Fruit fly (Drosophila melanogaster): ENCODE results near the gene GV1.
A peak's percentile ranks its signal among the peaks of the same experiment; 100 is the strongest.

Gene GV1

dm6 chr3L:1865121-1865727 is 54.8 kb downstream of the GV1 start, which contains the start of the genes HBS1 and CG12025 (continued):
- TF ChIP-seq ERR (GFP tag; optimal IDR thresholded peaks at IDR 0.05), result no peak
- TF ChIP-seq CG12942 (GFP tag; optimal IDR thresholded peaks at IDR 0.05), result peak; percentile 9
- 0 out of 2 replicates have a peak, but pooled peaks have one; percentile 26 for TF ChIP-seq cas (GFP tag; IDR thresholded peaks at IDR 0.05)
- no peak for TF ChIP-seq Dbx (GFP tag; IDR thresholded peaks at IDR 0.05)
- peak; percentile 79 for TF ChIP-seq Hsf (GFP tag; optimal IDR thresholded peaks at IDR 0.05)
- no peak for TF ChIP-seq CG7928 (GFP tag; optimal IDR thresholded peaks at IDR 0.05)
- no peak for TF ChIP-seq CG12744 (GFP tag; optimal IDR thresholded peaks at IDR 0.05)
- peak; percentile 44 for TF ChIP-seq CG18619 (GFP tag; optimal IDR thresholded peaks at IDR 0.05)
- TF ChIP-seq CG10654 (GFP tag; optimal IDR thresholded peaks at IDR 0.05), result no peak
- peak; percentile 43; the same call in 1 of the 2 replicates for TF ChIP-seq ara (GFP tag; IDR thresholded peaks at IDR 0.05)
- TF ChIP-seq CG18262 (tag; optimal IDR thresholded peaks at IDR 0.05), result peak; percentile 45
- TF ChIP-seq eve (GFP tag; optimal IDR thresholded peaks at IDR 0.05), result no peak
- TF ChIP-seq BEAF-32 (GFP tag; optimal IDR thresholded peaks at IDR 0.05), result peak; percentile 60
- TF ChIP-seq CG17359 (tag; optimal IDR thresholded peaks at IDR 0.05), result peak; percentile 45
- no peak for TF ChIP-seq CG31224 (GFP tag; IDR thresholded peaks at IDR 0.05)
- no peak for TF ChIP-seq cg (GFP tag; optimal IDR thresholded peaks at IDR 0.05)
- TF ChIP-seq CG11093 (GFP tag; IDR thresholded peaks at IDR 0.05), result peak; percentile 36; the same call in 1 of the 3 replicates
- no peak for TF ChIP-seq HHEX (GFP tag; optimal IDR thresholded peaks at IDR 0.05)
- peak; percentile 21 for TF ChIP-seq CG3281 (GFP tag; optimal IDR thresholded peaks at IDR 0.05)
- peak; percentile 34 for TF ChIP-seq Mad (GFP tag; optimal IDR thresholded peaks at IDR 0.05)
- no peak for TF ChIP-seq mirr (GFP tag; optimal IDR thresholded peaks at IDR 0.05)
- TF ChIP-seq CG8089 (GFP tag; optimal IDR thresholded peaks at IDR 0.05), result peak; percentile 55
- peak in 1 of 2 experiments; percentile 6 for TF ChIP-seq Dfd (GFP tag; optimal IDR thresholded peaks at IDR 0.05)
- TF ChIP-seq fru (optimal IDR thresholded peaks at IDR 0.05), result no peak
- no peak for TF ChIP-seq CG43689 (GFP tag; IDR thresholded peaks at IDR 0.05)
- TF ChIP-seq pnt (GFP tag; optimal IDR thresholded peaks at IDR 0.05), result peak; percentile 41
- TF ChIP-seq Dek (tag; optimal IDR thresholded peaks at IDR 0.05), result peak; percentile 34
- TF ChIP-seq tup (GFP tag; optimal IDR thresholded peaks at IDR 0.05), result no peak
- TF ChIP-seq mld (GFP tag; IDR thresholded peaks at IDR 0.05; ENCODE audit: partially characterized antibody), result no peak
- peak; percentile 38 for TF ChIP-seq CG16815 (GFP tag; optimal IDR thresholded peaks at IDR 0.05)
- peak; percentile 67 for TF ChIP-seq CG13624 (GFP tag; optimal IDR thresholded peaks at IDR 0.05)
- TF ChIP-seq bigmax (GFP tag; optimal IDR thresholded peaks at IDR 0.05), result no peak
- peak; percentile 38 for TF ChIP-seq repo (GFP tag; optimal IDR thresholded peaks at IDR 0.05)
- no peak for TF ChIP-seq salm (tag; optimal IDR thresholded peaks at IDR 0.05)
- peak in 1 of 2 experiments; percentile 24 for TF ChIP-seq crp (GFP tag; optimal IDR thresholded peaks at IDR 0.05)
- peak; percentile 71 for TF ChIP-seq Rfx (GFP tag; IDR thresholded peaks at IDR 0.05)
- no peak for TF ChIP-seq sima (GFP tag; optimal IDR thresholded peaks at IDR 0.05)
- peak; percentile 66 for TF ChIP-seq Ptx1 (GFP tag; IDR thresholded peaks at IDR 0.05)
- TF ChIP-seq CG30431 (GFP tag; optimal IDR thresholded peaks at IDR 0.05), result peak; percentile 31
- peak; percentile 39 for TF ChIP-seq Max (GFP tag; optimal IDR thresholded peaks at IDR 0.05)
- TF ChIP-seq CG3838 (GFP tag; optimal IDR thresholded peaks at IDR 0.05), result peak; percentile 26
- no peak for TF ChIP-seq wor (GFP tag; IDR thresholded peaks at IDR 0.05)
- TF ChIP-seq CG6175 (GFP tag; IDR thresholded peaks at IDR 0.05), result no peak
- no peak for TF ChIP-seq h (optimal IDR thresholded peaks at IDR 0.05)
- no peak for TF ChIP-seq CG12071 (GFP tag; optimal IDR thresholded peaks at IDR 0.05)
- TF ChIP-seq twi (tag; optimal IDR thresholded peaks at IDR 0.05), result peak; percentile 45
- TF ChIP-seq dimm (GFP tag; IDR thresholded peaks at IDR 0.05), result no peak
- TF ChIP-seq yki (optimal IDR thresholded peaks at IDR 0.05), result no peak
- TF ChIP-seq chinmo (GFP tag; IDR thresholded peaks at IDR 0.05; ENCODE audit: partially characterized antibody), result no peak
- TF ChIP-seq GATAe (GFP tag; conservative IDR thresholded peaks at IDR 0.05), result no peak
- TF ChIP-seq CG11695 (GFP tag; IDR thresholded peaks at IDR 0.05), result no peak
- TF ChIP-seq chm (GFP tag; IDR thresholded peaks at IDR 0.05), result 0 out of 2 replicates have a peak, but pooled peaks have one; percentile 25
